Fruit fly (Drosophila melanogaster) whole organism, embryonic: ENCODE results near the gene Ctr1A.

Source experiments
- Asciz ChIP-seq: fragments of 200-800 bp; sonication (Bioruptor generic); optimal IDR thresholded peaks from 2 replicates; lab custom pipeline; 2017; ENCODE audit warnings: missing biosample characterization, mild to moderate bottlenecking, missing genetic modification characterization, missing genetic modification reagents
- Atf-2 ChIP-seq: fragments of 200-800 bp; sonication (Bioruptor generic); optimal IDR thresholded peaks from 2 replicates; lab custom pipeline; 2016; ENCODE audit warnings: missing biosample characterization, missing genetic modification characterization
- Blimp-1 ChIP-seq: fragments of 200-800 bp; sonication (Bioruptor generic); optimal IDR thresholded peaks from 3 replicates; lab custom pipeline; 2018; ENCODE audit warnings: missing biosample characterization, missing genetic modification characterization, mild to moderate bottlenecking, moderate library complexity, missing genetic modification reagents
- Bteb2 ChIP-seq: fragments of 200-800 bp; sonication (Bioruptor generic); optimal IDR thresholded peaks from 2 replicates; lab custom pipeline; 2016; ENCODE audit warnings: missing biosample characterization, missing genetic modification characterization
- CG11560 ChIP-seq: fragments of 200-800 bp; sonication (Bioruptor generic); IDR thresholded peaks from 3 replicates; pipeline ENCODE4 v1.3.6; 2022; ENCODE audit warnings: missing biosample characterization, missing genetic modification characterization
- CG12744 ChIP-seq: fragments of 200-800 bp; sonication (Bioruptor generic); optimal IDR thresholded peaks from 2 replicates; lab custom pipeline; 2016; ENCODE audit warnings: missing biosample characterization, missing genetic modification characterization
- CG13287 ChIP-seq: fragments of 200-800 bp; sonication (Bioruptor generic); IDR thresholded peaks from 2 replicates; pipeline ENCODE4 v1.3.6; 2022; ENCODE audit warnings: missing biosample characterization, missing genetic modification characterization; ENCODE audit not compliant: partially characterized antibody
- CG13424 ChIP-seq: fragments of 200-800 bp; sonication (Bioruptor generic); optimal IDR thresholded peaks from 2 replicates; lab custom pipeline; 2019; ENCODE audit warnings: missing biosample characterization, mild to moderate bottlenecking, missing genetic modification characterization, moderate library complexity
- CG15269 ChIP-seq: fragments of 200-800 bp; sonication (Bioruptor generic); optimal IDR thresholded peaks from 2 replicates; lab custom pipeline; 2018; ENCODE audit warnings: missing biosample characterization, mild to moderate bottlenecking, missing genetic modification characterization, moderate library complexity
- CG16813 ChIP-seq: fragments of 200-800 bp; sonication (Bioruptor generic); IDR thresholded peaks from 3 replicates; pipeline ENCODE4 v1.3.6; 2022; ENCODE audit warnings: missing biosample characterization, missing genetic modification characterization; ENCODE audit not compliant: partially characterized antibody
- CG17802 ChIP-seq: fragments of 200-800 bp; sonication (Bioruptor generic); optimal IDR thresholded peaks from 2 replicates; lab custom pipeline; 2018; ENCODE audit warnings: missing biosample characterization, mild to moderate bottlenecking, missing genetic modification characterization, moderate library complexity
- CG17912 ChIP-seq: fragments of 200-800 bp; sonication (Bioruptor generic); optimal IDR thresholded peaks from 2 replicates; lab custom pipeline; 2018; ENCODE audit warnings: missing biosample characterization, mild to moderate bottlenecking, missing genetic modification characterization
- CG18011 ChIP-seq: fragments of 200-800 bp; sonication (Bioruptor generic); optimal IDR thresholded peaks from 2 replicates; lab custom pipeline; 2017; ENCODE audit warnings: missing biosample characterization, missing genetic modification characterization, mild to moderate bottlenecking, moderate library complexity, missing genotype
- CG18476 ChIP-seq: fragments of 200-800 bp; sonication (Bioruptor generic); optimal IDR thresholded peaks from 2 replicates; lab custom pipeline; 2016; ENCODE audit warnings: missing biosample characterization, mild to moderate bottlenecking, missing genetic modification characterization
- CG32772 ChIP-seq: fragments of 200-800 bp; sonication (Bioruptor generic); IDR thresholded peaks from 2 replicates; pipeline ENCODE4 v1.3.6; 2022; ENCODE audit warnings: missing biosample characterization, missing genetic modification characterization
- CG43689 ChIP-seq: fragments of 200-800 bp; sonication (Bioruptor generic); IDR thresholded peaks from 2 replicates; pipeline ENCODE4 v1.3.6; 2022; ENCODE audit warnings: missing biosample characterization, missing genetic modification characterization
- CG6683 ChIP-seq: fragments of 200-800 bp; sonication (Bioruptor generic); optimal IDR thresholded peaks from 2 replicates; lab custom pipeline; 2017; ENCODE audit warnings: missing biosample characterization, mild to moderate bottlenecking, missing genetic modification characterization, missing genetic modification reagents
- CG6813 ChIP-seq: fragments of 200-800 bp; sonication (Bioruptor generic); optimal IDR thresholded peaks from 2 replicates; lab custom pipeline; 2017; ENCODE audit warnings: missing biosample characterization, missing genetic modification characterization, mild to moderate bottlenecking, moderate library complexity, missing genetic modification reagents
- CG7556 ChIP-seq: fragments of 200-800 bp; sonication (Bioruptor generic); optimal IDR thresholded peaks from 2 replicates; lab custom pipeline; 2017; ENCODE audit warnings: missing biosample characterization, mild to moderate bottlenecking, missing genetic modification characterization
- CG7786 ChIP-seq: fragments of 200-800 bp; sonication (Bioruptor generic); optimal IDR thresholded peaks from 2 replicates; lab custom pipeline; 2016; ENCODE audit warnings: missing biosample characterization, missing genetic modification characterization
- CoRest ChIP-seq: fragments of 200-800 bp; sonication (Bioruptor generic); optimal IDR thresholded peaks from 3 replicates; lab custom pipeline; 2018; ENCODE audit warnings: missing biosample characterization, mild to moderate bottlenecking, missing genetic modification characterization, moderate library complexity
- CrebB ChIP-seq: fragments of 200-800 bp; sonication (Bioruptor generic); optimal IDR thresholded peaks from 3 replicates; lab custom pipeline; 2018; ENCODE audit warnings: missing biosample characterization, mild to moderate bottlenecking, missing genetic modification characterization
- D19B ChIP-seq: fragments of 200-800 bp; sonication (Bioruptor generic); optimal IDR thresholded peaks from 2 replicates; lab custom pipeline; 2017; ENCODE audit warnings: missing biosample characterization, mild to moderate bottlenecking, missing genetic modification characterization
- Dbx ChIP-seq: fragments of 200-800 bp; sonication (Bioruptor generic); IDR thresholded peaks from 3 replicates; pipeline ENCODE4 v1.3.6; 2022; ENCODE audit warnings: missing biosample characterization, missing genetic modification characterization
- Dip2 ChIP-seq: fragments of 200-800 bp; sonication (Bioruptor generic); IDR thresholded peaks from 2 replicates; pipeline ENCODE4 v1.3.6; 2022; ENCODE audit warnings: missing biosample characterization, missing genetic modification characterization
- Doc2 ChIP-seq: fragments of 200-800 bp; sonication (Bioruptor generic); IDR thresholded peaks from 2 replicates; pipeline ENCODE4 v1.3.6; 2022; ENCODE audit warnings: missing biosample characterization, missing genetic modification characterization
- Drgx ChIP-seq: fragments of 200-800 bp; sonication (Bioruptor generic); IDR thresholded peaks from 2 replicates; pipeline ENCODE4 v1.3.6; 2022; ENCODE audit warnings: missing biosample characterization, missing genetic modification characterization
- Fer1 ChIP-seq: fragments of 200-800 bp; sonication (Bioruptor generic); optimal IDR thresholded peaks from 2 replicates; lab custom pipeline; 2017; ENCODE audit warnings: missing biosample characterization, mild to moderate bottlenecking, missing genetic modification characterization
- NfI ChIP-seq: fragments of 200-800 bp; sonication (Bioruptor generic); optimal IDR thresholded peaks from 3 replicates; lab custom pipeline; 2018; ENCODE audit warnings: missing biosample characterization, mild to moderate bottlenecking, missing genetic modification characterization, moderate library complexity
- Poxn ChIP-seq: fragments of 200-800 bp; sonication (Bioruptor generic); IDR thresholded peaks from 2 replicates; pipeline ENCODE4 v1.3.6; 2022; ENCODE audit warnings: missing biosample characterization, missing genetic modification characterization
- Six4 ChIP-seq: fragments of 200-800 bp; sonication (Bioruptor generic); optimal IDR thresholded peaks from 2 replicates; lab custom pipeline; 2016; ENCODE audit warnings: missing biosample characterization, missing genetic modification characterization
- Taf1 ChIP-seq: fragments of 200-800 bp; sonication (Bioruptor generic); IDR thresholded peaks from 2 replicates; pipeline ENCODE4 v1.3.6; 2022; ENCODE audit warnings: missing biosample characterization, missing genetic modification characterization
- Vsx1 ChIP-seq: fragments of 200-800 bp; sonication (Bioruptor generic); optimal IDR thresholded peaks from 2 replicates; lab custom pipeline; 2017; ENCODE audit warnings: missing biosample characterization, mild to moderate bottlenecking, missing genetic modification characterization, missing genetic modification reagents
- Xrp1 ChIP-seq: fragments of 200-800 bp; sonication (Bioruptor generic); IDR thresholded peaks from 2 replicates; pipeline ENCODE4 v1.3.6; 2022; ENCODE audit warnings: missing biosample characterization, missing genetic modification characterization
- aop ChIP-seq: fragments of 200-800 bp; sonication (Bioruptor generic); IDR thresholded peaks from 2 replicates; pipeline ENCODE4 v1.3.6; 2022; ENCODE audit warnings: missing biosample characterization, missing genetic modification characterization
- crc ChIP-seq: fragments of 200-800 bp; sonication (Bioruptor generic); optimal IDR thresholded peaks from 2 replicates; lab custom pipeline; 2016; ENCODE audit warnings: missing biosample characterization, missing genetic modification characterization
- danr ChIP-seq: fragments of 200-800 bp; sonication (Bioruptor generic); IDR thresholded peaks from 2 replicates; pipeline ENCODE4 v1.3.6; 2022; ENCODE audit warnings: missing biosample characterization, missing genetic modification characterization
- eyg ChIP-seq: fragments of 200-800 bp; sonication (Bioruptor generic); optimal IDR thresholded peaks from 3 replicates; lab custom pipeline; 2016; ENCODE audit warnings: missing biosample characterization, missing genetic modification characterization
- fru ChIP-seq: fragments of >200 bp; optimal IDR thresholded peaks from 2 replicates; lab custom pipeline; 2017
- grau ChIP-seq: fragments of 200-800 bp; optimal IDR thresholded peaks from 3 replicates; lab custom pipeline; 2019; ENCODE audit warnings: missing biosample characterization, mild to moderate bottlenecking, missing genetic modification characterization, moderate library complexity
- gro ChIP-seq: fragments of 200-800 bp; sonication (Bioruptor generic); optimal IDR thresholded peaks from 2 replicates; lab custom pipeline; 2016; ENCODE audit warnings: missing biosample characterization, missing genetic modification characterization
- gsb ChIP-seq: fragments of 200-800 bp; sonication (Bioruptor generic); IDR thresholded peaks from 2 replicates; pipeline ENCODE4 v1.3.6; 2022; ENCODE audit warnings: missing biosample characterization, missing genetic modification characterization
- her ChIP-seq: fragments of 200-800 bp; sonication (Bioruptor generic); optimal IDR thresholded peaks from 2 replicates; lab custom pipeline; 2016; ENCODE audit warnings: missing biosample characterization, missing genetic modification characterization
- ind ChIP-seq: fragments of 200-800 bp; sonication (Bioruptor generic); optimal IDR thresholded peaks from 3 replicates; lab custom pipeline; 2016; ENCODE audit warnings: missing biosample characterization, missing genetic modification characterization
- lola ChIP-seq, 3 experiments: fragments of >200 bp in 2 of 3; fragments of 200-800 bp in 1 of 3; sonication (Bioruptor generic) in 1 of 3; optimal IDR thresholded peaks; 2 replicates each; lab custom pipeline; 2017 to 2019; ENCODE audit warnings: missing biosample characterization in 3 of 3, missing genetic modification characterization in 3 of 3, mild to moderate bottlenecking in 1 of 3, moderate library complexity in 1 of 3
- pfk ChIP-seq: fragments of 200-800 bp; sonication (Bioruptor generic); optimal IDR thresholded peaks from 2 replicates; lab custom pipeline; 2018; ENCODE audit warnings: missing biosample characterization, mild to moderate bottlenecking, missing genetic modification characterization, moderate library complexity
- pita ChIP-seq: fragments of 200-800 bp; sonication (Bioruptor generic); optimal IDR thresholded peaks from 2 replicates; lab custom pipeline; 2017; ENCODE audit warnings: missing biosample characterization, mild to moderate bottlenecking, missing genetic modification characterization
- slou ChIP-seq: fragments of 200-800 bp; sonication (Bioruptor generic); optimal IDR thresholded peaks from 3 replicates; lab custom pipeline; 2016; ENCODE audit warnings: missing biosample characterization, missing genetic modification characterization
- stc ChIP-seq: fragments of 200-800 bp; sonication (Bioruptor generic); IDR thresholded peaks from 2 replicates; pipeline ENCODE4 v1.3.6; 2022; ENCODE audit warnings: missing biosample characterization, missing genetic modification characterization
- tgo ChIP-seq: fragments of 200-800 bp; sonication (Bioruptor generic); IDR thresholded peaks from 3 replicates; pipeline ENCODE4 v1.3.6; 2022; ENCODE audit warnings: missing biosample characterization, missing genetic modification characterization

The Ctr1A gene

dm6 chrX:6617372-6617771 is 44.1 kb upstream of the Ctr1A start (continued):
- no peak for TF ChIP-seq CrebB (tag; lab: Kevin White, UChicago)
- no peak for TF ChIP-seq slou
- no peak for TF ChIP-seq lola (GFP tag; optimal IDR thresholded peaks at IDR 0.05; lab: Kevin White, UChicago)
- no peak for TF ChIP-seq fru (lab: Kevin White, UChicago)
- TF ChIP-seq CG11560 (tag; lab: Robert Waterston, UW) = no peak
- no peak for TF ChIP-seq Atf-2 (GFP tag; lab: Kevin White, UChicago)
- TF ChIP-seq Drgx (GFP tag; lab: Robert Waterston, UW) = peak; percentile 35; the same call in 1 of the 2 replicates
- no peak for TF ChIP-seq CG15269 (tag; lab: Kevin White, UChicago)
- TF ChIP-seq aop (GFP tag; lab: Robert Waterston, UW) = no peak
- TF ChIP-seq pita (GFP tag; lab: Kevin White, UChicago) = no peak

DNA sequence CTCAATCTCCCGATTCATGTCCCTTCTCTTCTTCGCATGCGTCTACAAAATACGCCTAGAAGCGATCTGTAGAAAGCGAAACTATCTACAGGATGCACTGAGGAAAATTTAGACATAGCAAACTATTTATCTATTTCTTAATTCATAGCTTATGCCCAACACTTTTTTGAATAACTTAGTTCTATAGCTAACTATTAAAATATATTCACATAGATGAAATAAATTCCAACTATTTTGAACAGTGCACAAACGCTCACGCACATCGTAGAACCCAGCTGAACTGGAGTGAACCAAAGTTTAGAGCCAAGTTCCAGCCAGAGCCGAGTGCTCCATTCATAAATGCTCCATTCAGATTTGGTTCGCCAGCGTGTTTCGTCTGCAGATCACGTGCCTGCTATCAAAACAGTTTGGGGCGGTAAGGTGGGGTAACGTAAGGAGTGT is 39.9 kb upstream of the Ctr1A start:
- no peak for TF ChIP-seq Poxn (GFP tag; lab: Robert Waterston, UW)
- TF ChIP-seq pfk (GFP tag; lab: Kevin White, UChicago) = no peak
- peak; percentile 2 for TF ChIP-seq Vsx1 (GFP tag; lab: Kevin White, UChicago)
- peak; percentile 95 for TF ChIP-seq Blimp-1
- TF ChIP-seq Doc2 (GFP tag; lab: Robert Waterston, UW) = no peak
- no peak for TF ChIP-seq Fer1 (GFP tag; lab: Kevin White, UChicago)
- peak; percentile 23 for TF ChIP-seq CG13424 (tag; lab: Kevin White, UChicago)
- TF ChIP-seq CoRest (tag; lab: Kevin White, UChicago) = peak; percentile 31
- no peak for TF ChIP-seq CG16813 (GFP tag; lab: Robert Waterston, UW)
- TF ChIP-seq CG43689 (GFP tag; lab: Robert Waterston, UW) = no peak
- TF ChIP-seq grau (tag; lab: Kevin White, UChicago) = peak; percentile 59
- no peak for TF ChIP-seq danr
- TF ChIP-seq stc = no peak
- peak; percentile 34 for TF ChIP-seq ind (GFP tag; lab: Kevin White, UChicago)
- TF ChIP-seq Dbx (GFP tag; lab: Robert Waterston, UW) = peak; percentile 52; the same call in 1 of the 3 replicates
- TF ChIP-seq Xrp1 (GFP tag; lab: Robert Waterston, UW) = peak; percentile 76
- TF ChIP-seq eyg = no peak
- peak; percentile 27 for TF ChIP-seq CG7556 (GFP tag; lab: Kevin White, UChicago)
- TF ChIP-seq Asciz = no peak
- peak; percentile 45 for TF ChIP-seq CG32772
- no peak for TF ChIP-seq CG12744 (GFP tag; lab: Kevin White, UChicago)
- no peak for TF ChIP-seq Dip2 (GFP tag; lab: Robert Waterston, UW)
- no peak for TF ChIP-seq CG13287 (GFP tag; lab: Robert Waterston, UW)
- TF ChIP-seq CG18476 (GFP tag; lab: Kevin White, UChicago) = peak; percentile 23
- no peak for TF ChIP-seq CG18011 (GFP tag; lab: Kevin White, UChicago)
- no peak for TF ChIP-seq NfI (GFP tag; lab: Kevin White, UChicago)
- TF ChIP-seq gro (GFP tag; lab: Kevin White, UChicago) = peak; percentile 33
- peak; percentile 25 for TF ChIP-seq CG6813 (GFP tag; lab: Kevin White, UChicago)
- TF ChIP-seq CG17912 (GFP tag; lab: Kevin White, UChicago) = no peak
- TF ChIP-seq Six4 (GFP tag; lab: Kevin White, UChicago) = peak; percentile 23
- peak; percentile 8 for TF ChIP-seq CG17802 (tag; lab: Kevin White, UChicago)
- no peak for TF ChIP-seq CG7786
- TF ChIP-seq Bteb2 (GFP tag; lab: Kevin White, UChicago) = no peak
- no peak for TF ChIP-seq crc (GFP tag; lab: Kevin White, UChicago)
- peak; percentile 44; the same call in 2 of the 3 replicates for TF ChIP-seq tgo
- 0 out of 2 replicates have a peak, but pooled peaks have one; percentile 27 for TF ChIP-seq Taf1 (GFP tag; lab: Robert Waterston, UW)
- TF ChIP-seq D19B (GFP tag; lab: Kevin White, UChicago) = no peak
- TF ChIP-seq gsb = no peak
- TF ChIP-seq CG6683 (GFP tag; lab: Kevin White, UChicago) = no peak
- no peak for TF ChIP-seq her (GFP tag; lab: Kevin White, UChicago)
